Fruit fly (Drosophila melanogaster) whole organism, embryonic: ENCODE results near the gene cold.

Experiments
- Atf3 ChIP-seq: fragments of 200-800 bp; sonication (Bioruptor generic); optimal IDR thresholded peaks from 3 replicates; lab custom pipeline; 2016; ENCODE audit warnings: missing biosample characterization, missing genetic modification characterization
- B-H1 ChIP-seq: fragments of 200-800 bp; sonication (Bioruptor generic); IDR thresholded peaks from 3 replicates; pipeline ENCODE4 v1.3.6; 2022; ENCODE audit warnings: missing biosample characterization, missing genetic modification characterization
- Bteb2 ChIP-seq: fragments of 200-800 bp; sonication (Bioruptor generic); optimal IDR thresholded peaks from 2 replicates; lab custom pipeline; 2016; ENCODE audit warnings: missing biosample characterization, missing genetic modification characterization
- CG11504 ChIP-seq: fragments of 200-800 bp; sonication (Bioruptor generic); optimal IDR thresholded peaks from 3 replicates; lab custom pipeline; 2019; ENCODE audit warnings: missing biosample characterization, mild to moderate bottlenecking, missing genetic modification characterization, moderate library complexity
- CG12104 ChIP-seq: fragments of 200-800 bp; sonication (Bioruptor generic); optimal IDR thresholded peaks from 3 replicates; lab custom pipeline; 2016; ENCODE audit warnings: missing biosample characterization, missing genetic modification characterization
- CG12659 ChIP-seq: fragments of 200-800 bp; sonication (Bioruptor generic); optimal IDR thresholded peaks from 3 replicates; lab custom pipeline; 2017; ENCODE audit warnings: mild to moderate bottlenecking, missing biosample characterization, missing genetic modification reagents, missing genetic modification characterization
- CG14441 ChIP-seq: fragments of 200-800 bp; sonication (Bioruptor generic); IDR thresholded peaks from 2 replicates; pipeline ENCODE4 v1.3.6; 2022; ENCODE audit warnings: missing biosample characterization, missing genetic modification characterization
- CG15696 ChIP-seq: fragments of 200-800 bp; sonication (Bioruptor generic); optimal IDR thresholded peaks from 2 replicates; lab custom pipeline; 2019; ENCODE audit warnings: missing biosample characterization, mild to moderate bottlenecking, missing genetic modification characterization, moderate library complexity
- CG1602 ChIP-seq: fragments of 200-800 bp; sonication (Bioruptor generic); optimal IDR thresholded peaks from 3 replicates; lab custom pipeline; 2016; ENCODE audit warnings: missing biosample characterization, missing genetic modification characterization
- CG17385 ChIP-seq: fragments of 200-800 bp; sonication (Bioruptor generic); optimal IDR thresholded peaks from 3 replicates; lab custom pipeline; 2018; ENCODE audit warnings: missing biosample characterization, mild to moderate bottlenecking, missing genetic modification characterization
- CG18262 ChIP-seq: fragments of 200-800 bp; optimal IDR thresholded peaks from 3 replicates; lab custom pipeline; 2019; ENCODE audit warnings: missing biosample characterization, mild to moderate bottlenecking, missing genetic modification characterization, moderate library complexity
- CG1832 ChIP-seq: fragments of 200-800 bp; sonication (Bioruptor generic); optimal IDR thresholded peaks from 2 replicates; lab custom pipeline; 2017; ENCODE audit warnings: missing biosample characterization, mild to moderate bottlenecking, missing genetic modification characterization, inconsistent platforms
- CG2199 ChIP-seq: fragments of 200-800 bp; sonication (Bioruptor generic); IDR thresholded peaks from 3 replicates; pipeline ENCODE4 v1.3.6; 2022; ENCODE audit warnings: missing biosample characterization, missing genetic modification characterization
- CG2875 ChIP-seq: fragments of 200-800 bp; sonication (Bioruptor generic); optimal IDR thresholded peaks from 2 replicates; lab custom pipeline; 2017; ENCODE audit warnings: missing biosample characterization, mild to moderate bottlenecking, missing genetic modification characterization, missing genetic modification reagents
- CG3847 ChIP-seq: fragments of 200-800 bp; sonication (Bioruptor generic); IDR thresholded peaks from 2 replicates; pipeline ENCODE4 v1.3.6; 2022; ENCODE audit warnings: missing biosample characterization, missing genetic modification characterization
- CG3995 ChIP-seq: fragments of 200-800 bp; sonication (Bioruptor generic); optimal IDR thresholded peaks from 3 replicates; lab custom pipeline; 2016; ENCODE audit warnings: missing biosample characterization, missing genetic modification characterization
- CG6791 ChIP-seq: fragments of 200-800 bp; sonication (Bioruptor generic); IDR thresholded peaks from 3 replicates; pipeline ENCODE4 v1.3.6; 2022; ENCODE audit warnings: missing biosample characterization, missing genetic modification characterization; ENCODE audit not compliant: partially characterized antibody
- CG9727 ChIP-seq: fragments of 200-800 bp; sonication (Bioruptor generic); optimal IDR thresholded peaks from 3 replicates; lab custom pipeline; 2017; ENCODE audit warnings: missing biosample characterization, mild to moderate bottlenecking, missing genetic modification characterization
- Dfd ChIP-seq, 2 experiments: fragments of >200 bp; optimal IDR thresholded peaks; 2 replicates each; lab custom pipeline; 2017; ENCODE audit warnings: missing biosample characterization in 2 of 2, missing genetic modification characterization in 2 of 2
- Doc2 ChIP-seq: fragments of 200-800 bp; sonication (Bioruptor generic); IDR thresholded peaks from 2 replicates; pipeline ENCODE4 v1.3.6; 2022; ENCODE audit warnings: missing biosample characterization, missing genetic modification characterization
- Doc3 ChIP-seq: fragments of 200-800 bp; sonication (Bioruptor generic); IDR thresholded peaks from 3 replicates; pipeline ENCODE4 v1.3.6; 2022; ENCODE audit warnings: missing biosample characterization, missing genetic modification characterization; ENCODE audit not compliant: partially characterized antibody
- Dp ChIP-seq: fragments of 200-800 bp; sonication (Bioruptor generic); optimal IDR thresholded peaks from 2 replicates; lab custom pipeline; 2018; ENCODE audit warnings: missing biosample characterization, mild to moderate bottlenecking, missing genetic modification characterization, moderate library complexity
- Drgx ChIP-seq: fragments of 200-800 bp; sonication (Bioruptor generic); IDR thresholded peaks from 2 replicates; pipeline ENCODE4 v1.3.6; 2022; ENCODE audit warnings: missing biosample characterization, missing genetic modification characterization
- Ets65A ChIP-seq: fragments of 200-800 bp; sonication (Bioruptor generic); peaks from one replicate; lab custom pipeline; 2016; ENCODE audit warnings: missing biosample characterization, missing genetic modification characterization
- Fer3 ChIP-seq: fragments of 200-800 bp; sonication (Bioruptor generic); optimal IDR thresholded peaks from 2 replicates; lab custom pipeline; 2018; ENCODE audit warnings: missing biosample characterization, mild to moderate bottlenecking, missing genetic modification characterization, moderate library complexity
- HLH4C ChIP-seq: fragments of 200-800 bp; sonication (Bioruptor generic); IDR thresholded peaks from 3 replicates; pipeline ENCODE4 v1.3.6; 2022; ENCODE audit warnings: missing biosample characterization, missing genetic modification characterization; ENCODE audit not compliant: partially characterized antibody
- HLH54F ChIP-seq: fragments of 200-800 bp; sonication (Bioruptor generic); optimal IDR thresholded peaks from 3 replicates; lab custom pipeline; 2016; ENCODE audit warnings: missing biosample characterization, missing genetic modification characterization
- Jarid2 ChIP-seq: fragments of 200-800 bp; sonication (Bioruptor generic); optimal IDR thresholded peaks from 3 replicates; lab custom pipeline; 2017; ENCODE audit warnings: mild to moderate bottlenecking, missing biosample characterization, missing genetic modification reagents, missing genetic modification characterization
- Kr ChIP-seq: fragments of 200-800 bp; sonication (Bioruptor generic); optimal IDR thresholded peaks from 2 replicates; lab custom pipeline; 2017; ENCODE audit warnings: missing biosample characterization, mild to moderate bottlenecking, missing genetic modification characterization
- Lpt ChIP-seq: fragments of >200 bp; optimal IDR thresholded peaks from 2 replicates; lab custom pipeline; 2018; ENCODE audit warnings: missing biosample characterization, missing genetic modification characterization
- MTF-1 ChIP-seq: fragments of 200-800 bp; sonication (Bioruptor generic); optimal IDR thresholded peaks from 2 replicates; lab custom pipeline; 2018; ENCODE audit warnings: missing biosample characterization, mild to moderate bottlenecking, missing genetic modification characterization, borderline replicate concordance
- Meics ChIP-seq: fragments of 200-800 bp; sonication (Bioruptor generic); optimal IDR thresholded peaks from 2 replicates; lab custom pipeline; 2017; ENCODE audit warnings: missing biosample characterization, mild to moderate bottlenecking, missing genetic modification characterization
- Ravus ChIP-seq: fragments of 200-800 bp; sonication (Bioruptor generic); IDR thresholded peaks from 2 replicates; pipeline ENCODE4 v1.3.6; 2022; ENCODE audit warnings: missing biosample characterization, missing genetic modification characterization
- ab ChIP-seq: fragments of 200-800 bp; sonication (Bioruptor generic); optimal IDR thresholded peaks from 2 replicates; lab custom pipeline; 2016; ENCODE audit warnings: missing biosample characterization, missing genetic modification characterization
- al ChIP-seq: fragments of 200-800 bp; sonication (Bioruptor generic); IDR thresholded peaks from 2 replicates; pipeline ENCODE4 v1.3.6; 2022; ENCODE audit warnings: missing biosample characterization, missing genetic modification characterization
- ash1 ChIP-seq: fragments of 200-800 bp; sonication (Bioruptor generic); optimal IDR thresholded peaks from 2 replicates; lab custom pipeline; 2018; ENCODE audit warnings: missing biosample characterization, mild to moderate bottlenecking, missing genetic modification characterization
- bbx ChIP-seq: fragments of 200-800 bp; sonication (Bioruptor generic); IDR thresholded peaks from 2 replicates; pipeline ENCODE4 v1.3.6; 2022; ENCODE audit warnings: missing biosample characterization, missing genetic modification characterization; ENCODE audit not compliant: partially characterized antibody
- bowl ChIP-seq: fragments of 200-800 bp; sonication (Bioruptor generic); IDR thresholded peaks from 2 replicates; pipeline ENCODE4 v1.3.6; 2022; ENCODE audit warnings: missing biosample characterization, missing genetic modification characterization
- cato ChIP-seq: fragments of 200-800 bp; sonication (Bioruptor generic); optimal IDR thresholded peaks from 2 replicates; lab custom pipeline; 2016; ENCODE audit warnings: missing biosample characterization, missing genetic modification characterization, borderline replicate concordance
- chm ChIP-seq: fragments of 200-800 bp; sonication (Bioruptor generic); IDR thresholded peaks from 2 replicates; pipeline ENCODE4 v1.3.6; 2022; ENCODE audit warnings: missing biosample characterization, missing genetic modification characterization
- dati ChIP-seq: fragments of 200-800 bp; sonication (Bioruptor generic); IDR thresholded peaks from 2 replicates; pipeline ENCODE4 v1.3.6; 2022; ENCODE audit warnings: missing biosample characterization, missing genetic modification characterization
- en ChIP-seq: fragments of 200-800 bp; sonication (Bioruptor generic); optimal IDR thresholded peaks from 2 replicates; lab custom pipeline; 2016; ENCODE audit warnings: missing biosample characterization, missing genetic modification characterization
- fd102C ChIP-seq: fragments of 200-800 bp; sonication (Bioruptor generic); optimal IDR thresholded peaks from 2 replicates; lab custom pipeline; 2018; ENCODE audit warnings: missing biosample characterization, mild to moderate bottlenecking, missing genetic modification characterization, moderate library complexity
- ftz-f1 ChIP-seq: fragments of 200-800 bp; sonication (Bioruptor generic); optimal IDR thresholded peaks from 2 replicates; lab custom pipeline; 2016; ENCODE audit warnings: missing biosample characterization, missing genetic modification characterization
- ind ChIP-seq: fragments of 200-800 bp; sonication (Bioruptor generic); optimal IDR thresholded peaks from 3 replicates; lab custom pipeline; 2016; ENCODE audit warnings: missing biosample characterization, missing genetic modification characterization
- kni ChIP-seq: fragments of 200-800 bp; sonication (Bioruptor generic); optimal IDR thresholded peaks from 3 replicates; lab custom pipeline; 2017; ENCODE audit warnings: mild to moderate bottlenecking, missing biosample characterization, missing genetic modification reagents, missing genetic modification characterization
- mam ChIP-seq: fragments of 200-800 bp; sonication (Bioruptor generic); optimal IDR thresholded peaks from 3 replicates; lab custom pipeline; 2016; ENCODE audit warnings: missing biosample characterization, missing genetic modification characterization
- p53 ChIP-seq: fragments of 200-800 bp; sonication (Bioruptor generic); optimal IDR thresholded peaks from 2 replicates; lab custom pipeline; 2016; ENCODE audit warnings: missing biosample characterization, missing genetic modification characterization
- salm ChIP-seq: fragments of 200-800 bp; sonication (Bioruptor generic); optimal IDR thresholded peaks from 2 replicates; lab custom pipeline; 2018; ENCODE audit warnings: missing biosample characterization, mild to moderate bottlenecking, missing genetic modification characterization
- sima ChIP-seq: fragments of 200-800 bp; sonication (Bioruptor generic); optimal IDR thresholded peaks from 2 replicates; lab custom pipeline; 2016; ENCODE audit warnings: missing biosample characterization, missing genetic modification characterization
- trem ChIP-seq: fragments of 200-800 bp; optimal IDR thresholded peaks from 3 replicates; lab custom pipeline; 2019; ENCODE audit warnings: missing biosample characterization, mild to moderate bottlenecking, missing genetic modification characterization, moderate library complexity
- unpg ChIP-seq: fragments of 200-800 bp; sonication (Bioruptor generic); optimal IDR thresholded peaks from 3 replicates; lab custom pipeline; 2018; ENCODE audit warnings: missing biosample characterization, mild to moderate bottlenecking, missing genetic modification characterization, moderate library complexity

cold gene

DNA sequence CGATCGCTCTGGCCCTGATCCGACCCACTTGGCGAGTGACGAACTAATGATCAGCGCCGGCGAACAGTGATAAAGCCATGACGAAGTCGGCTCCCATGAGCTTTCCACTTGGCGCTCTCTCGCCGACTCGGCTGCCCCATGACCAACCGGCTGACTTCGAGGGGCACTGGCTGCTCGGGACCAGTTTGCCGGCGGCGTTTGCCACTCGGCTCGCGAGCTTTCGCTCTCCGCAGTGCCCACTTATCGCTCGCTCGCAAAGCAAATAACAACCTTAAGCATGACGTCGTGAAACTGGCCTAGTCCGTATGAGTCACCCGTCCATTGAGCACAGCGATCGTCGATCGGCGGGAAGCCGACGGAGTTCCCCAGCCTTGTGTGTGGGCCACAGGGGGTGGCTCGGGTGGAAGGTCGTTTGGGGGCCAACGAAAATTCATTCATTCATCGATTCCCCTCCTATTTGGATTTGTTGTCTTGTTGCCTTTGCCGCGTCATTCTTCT lies 21.6 kb upstream of the cold start, which contains the start of gene Ets21C (continued):
- TF ChIP-seq Doc2 (GFP tag; lab: Robert Waterston, UW) (no peak), CG14441 (no peak), ab (GFP tag; lab: Kevin White, UChicago) (no peak), CG2875 (GFP tag; lab: Kevin White, UChicago) (no peak), ftz-f1 (peak; percentile 99), CG11504 (tag; lab: Kevin White, UChicago) (no peak), Lpt (GFP tag; lab: Kevin White, UChicago) (no peak), ash1 (GFP tag; lab: Kevin White, UChicago) (no peak), Dp (GFP tag; lab: Kevin White, UChicago) (no peak), Doc3 (GFP tag; lab: Robert Waterston, UW) (no peak), bbx (GFP tag; lab: Robert Waterston, UW) (peak; percentile 11; the same call in 1 of the 2 replicates), B-H1 (GFP tag; lab: Robert Waterston, UW) (no peak), Fer3 (no peak), Dfd (GFP tag; optimal IDR thresholded peaks at IDR 0.05; lab: Kevin White, UChicago) (no peak), CG18262 (tag; lab: Kevin White, UChicago) (peak; percentile 92), bowl (GFP tag; lab: Robert Waterston, UW) (no peak), en (GFP tag; lab: Kevin White, UChicago) (no peak), ind (no peak), chm (GFP tag; lab: Robert Waterston, UW) (no peak), Meics (GFP tag; lab: Kevin White, UChicago) (peak; percentile 28), HLH4C (GFP tag; lab: Robert Waterston, UW) (no peak; the same call in 2 of the 3 replicates), CG3995 (no peak), sima (GFP tag; lab: Kevin White, UChicago) (no peak), CG3847 (no peak), p53 (no peak), Jarid2 (peak; percentile 25), HLH54F (GFP tag; lab: Kevin White, UChicago) (no peak), dati (GFP tag; lab: Robert Waterston, UW) (no peak), al (GFP tag; lab: Robert Waterston, UW) (no peak), Bteb2 (GFP tag; lab: Kevin White, UChicago) (no peak), CG6791 (GFP tag; lab: Robert Waterston, UW) (no peak), CG12659 (GFP tag; lab: Kevin White, UChicago) (no peak), MTF-1 (GFP tag; lab: Kevin White, UChicago) (no peak), unpg (no peak), Ravus (GFP tag; lab: Robert Waterston, UW) (no peak), trem (tag; lab: Kevin White, UChicago) (no peak), kni (GFP tag; lab: Kevin White, UChicago) (peak; percentile 36), Atf3 (GFP tag; lab: Kevin White, UChicago) (no peak), Kr (GFP tag; lab: Kevin White, UChicago) (no peak), mam (GFP tag; lab: Kevin White, UChicago) (no peak), CG1832 (GFP tag; lab: Kevin White, UChicago) (no peak), cato (GFP tag; lab: Kevin White, UChicago) (no peak), fd102C (GFP tag; lab: Kevin White, UChicago) (no peak), Drgx (GFP tag; lab: Robert Waterston, UW) (peak; percentile 75), CG12104 (no peak), CG1602 (GFP tag; lab: Kevin White, UChicago) (no peak), Ets65A (GFP tag; lab: Kevin White, UChicago) (no peak), CG9727 (GFP tag; lab: Kevin White, UChicago) (no peak), CG17385 (peak; percentile 7), salm (tag; lab: Kevin White, UChicago) (no peak), CG15696 (tag; lab: Kevin White, UChicago) (no peak), CG2199 (GFP tag; lab: Robert Waterston, UW) (no peak)
